Worm (Caenorhabditis elegans): ENCODE data around the gene T28C12.1.

- TF ChIP-seq madf-2 (tag; optimal IDR thresholded peaks at IDR 0.05) (no peak), nfya-1 (tag; optimal IDR thresholded peaks at IDR 0.05) (no peak), T23F11.4 (GFP tag; optimal IDR thresholded peaks at IDR 0.05) (no peak), pax-1 (tag; optimal IDR thresholded peaks at IDR 0.05) (no peak), tbx-2 (tag; optimal IDR thresholded peaks at IDR 0.05) (no peak), unc-42 (tag; optimal IDR thresholded peaks at IDR 0.05) (no peak), elt-2 (tag; optimal IDR thresholded peaks at IDR 0.05) (no peak), odd-2 (tag; optimal IDR thresholded peaks at IDR 0.05) (no peak), ceh-2 (tag; optimal IDR thresholded peaks at IDR 0.05) (no peak)
These were observed 15.2 kb downstream of the T28C12.1 start for ce11 chrV:6346906-6347305.

All from whole organism, late embryonic.